Worm (Caenorhabditis elegans): Measurements from ENCODE around the gene wdr-5.3.

- TF ChIP-seq T22C8.4 (GFP tag; IDR thresholded peaks at IDR 0.05) = no peak
- no peak for TF ChIP-seq ztf-23 (GFP tag; IDR thresholded peaks at IDR 0.05)
Measured at ce11 chrV:10741357-10741756, 4.4 kb downstream of the wdr-5.3 start, which contains the start of gene ZC302.3.
